Fruit fly (Drosophila melanogaster): ENCODE data around the gene CG14720.

The CG14720 gene

dm6 chr3R:11711376-11711775, at the start of gene CG14720:
Gene CG14720, plus strand, starts transcription at chr3R:11711676.
- TF ChIP-seq dac (GFP tag; optimal IDR thresholded peaks at IDR 0.05), result no peak
- peak; percentile 43 for TF ChIP-seq svp (GFP tag)

dm6 chr3R:11661712-11662111, 49.8 kb upstream of the CG14720 start:
- TF ChIP-seq Hr38 (GFP tag; optimal IDR thresholded peaks at IDR 0.05), result no peak
- TF ChIP-seq ss (GFP tag; optimal IDR thresholded peaks at IDR 0.05), result peak; percentile 30 to 51
- TF ChIP-seq CG16779 (tag; optimal IDR thresholded peaks at IDR 0.05), result no peak
- TF ChIP-seq CG10631 (GFP tag; optimal IDR thresholded peaks at IDR 0.05), result peak; percentile 43
- no peak for TF ChIP-seq CG7368 (GFP tag; optimal IDR thresholded peaks at IDR 0.05)
- no peak for TF ChIP-seq Blimp-1 (GFP tag; optimal IDR thresholded peaks at IDR 0.05)
- TF ChIP-seq fd85E (GFP tag; optimal IDR thresholded peaks at IDR 0.05), result no peak
- TF ChIP-seq cyc (GFP tag; optimal IDR thresholded peaks at IDR 0.05), result peak; percentile 8
- no peak for TF ChIP-seq Eip93F (GFP tag; optimal IDR thresholded peaks at IDR 0.05)
- TF ChIP-seq Sox14 (GFP tag; optimal IDR thresholded peaks at IDR 0.05), result peak; percentile 37
- peak; percentile 55 for TF ChIP-seq dsx (GFP tag; optimal IDR thresholded peaks at IDR 0.05; ENCODE audit: poor library complexity, severe bottlenecking)
- TF ChIP-seq CG6792 (GFP tag; optimal IDR thresholded peaks at IDR 0.05), result peak; percentile 32
- peak in 1 of 2 experiments; percentile 3 for TF ChIP-seq salr (GFP tag; optimal IDR thresholded peaks at IDR 0.05)
- peak; percentile 11 for TF ChIP-seq CG31627 (GFP tag; optimal IDR thresholded peaks at IDR 0.05)
- no peak for TF ChIP-seq CG11762 (GFP tag; optimal IDR thresholded peaks at IDR 0.05; ENCODE audit: insufficient read depth)
- no peak for TF ChIP-seq Ets21C (GFP tag; optimal IDR thresholded peaks at IDR 0.05)
- TF ChIP-seq CG4318 (GFP tag; optimal IDR thresholded peaks at IDR 0.05), result peak; percentile 34
- peak; percentile 6 for TF ChIP-seq topi (GFP tag; optimal IDR thresholded peaks at IDR 0.05)
- peak; percentile 64; the same call in 2 of the 3 replicates for TF ChIP-seq CG6163 (GFP tag; IDR thresholded peaks at IDR 0.05)
- peak; percentile 81 for TF ChIP-seq CG15336 (GFP tag; IDR thresholded peaks at IDR 0.05)
- peak; percentile 66; the same call in 2 of the 3 replicates for TF ChIP-seq CG8119 (GFP tag; IDR thresholded peaks at IDR 0.05)
- peak; percentile 5 for TF ChIP-seq Sox102F (GFP tag; optimal IDR thresholded peaks at IDR 0.05)
- peak; percentile 26; the same call in 1 of the 2 replicates for TF ChIP-seq CG11294 (GFP tag; IDR thresholded peaks at IDR 0.05)
- TF ChIP-seq Hr4 (GFP tag; optimal IDR thresholded peaks at IDR 0.05), result peak; percentile 60
- TF ChIP-seq CG6276 (GFP tag; optimal IDR thresholded peaks at IDR 0.05), result peak; percentile 53
- TF ChIP-seq vri (GFP tag; optimal IDR thresholded peaks at IDR 0.05), result no peak
- TF ChIP-seq CG8632 (GFP tag; optimal IDR thresholded peaks at IDR 0.05), result peak; percentile 10
- peak; percentile 43 for TF ChIP-seq Ets96B (tag; optimal IDR thresholded peaks at IDR 0.05)
- peak; percentile 27 for TF ChIP-seq lz (GFP tag; optimal IDR thresholded peaks at IDR 0.05)
- TF ChIP-seq fkh (GFP tag; optimal IDR thresholded peaks at IDR 0.05), result no peak
- no peak for TF ChIP-seq CG6854 (GFP tag; optimal IDR thresholded peaks at IDR 0.05)
- TF ChIP-seq CG3919 (GFP tag; optimal IDR thresholded peaks at IDR 0.05), result peak; percentile 51
- peak; percentile 11 for TF ChIP-seq Sox15 (GFP tag; optimal IDR thresholded peaks at IDR 0.05)
- peak; percentile 43 for TF ChIP-seq OdsH (GFP tag; optimal IDR thresholded peaks at IDR 0.05)
- peak; percentile 57 for TF ChIP-seq CG10669 (GFP tag; optimal IDR thresholded peaks at IDR 0.05)
- peak; percentile 41 for TF ChIP-seq spab (GFP tag; optimal IDR thresholded peaks at IDR 0.05)
- peak; percentile 59 for TF ChIP-seq pdm3 (GFP tag; optimal IDR thresholded peaks at IDR 0.05)
- peak; percentile 48 for TF ChIP-seq net (GFP tag; optimal IDR thresholded peaks at IDR 0.05)
- peak; percentile 57 for TF ChIP-seq Lpt (GFP tag; optimal IDR thresholded peaks at IDR 0.05)
- peak; percentile 64 for TF ChIP-seq CG32006 (GFP tag; optimal IDR thresholded peaks at IDR 0.05)
- peak; percentile 0 for TF ChIP-seq CG11902 (GFP tag; optimal IDR thresholded peaks at IDR 0.05)
- peak; percentile 24 for TF ChIP-seq CG34406 (GFP tag; optimal IDR thresholded peaks at IDR 0.05)
- TF ChIP-seq achi (GFP tag; optimal IDR thresholded peaks at IDR 0.05), result peak; percentile 52
- no peak for TF ChIP-seq Eip75B (GFP tag; optimal IDR thresholded peaks at IDR 0.05)
- peak; percentile 91 for TF ChIP-seq Eip78C (GFP tag)
- TF ChIP-seq CG8319 (GFP tag; optimal IDR thresholded peaks at IDR 0.05), result no peak
- peak; percentile 44 for TF ChIP-seq Gug (GFP tag; IDR thresholded peaks at IDR 0.05)
- no peak for TF ChIP-seq esn (GFP tag; optimal IDR thresholded peaks at IDR 0.05)
